Worm (Caenorhabditis elegans) whole organism, midembryonic: ENCODE results near the gene srp-3.

ENCODE experiments used
- T22C8.4 ChIP-seq: fragments of 200-800 bp; sonication (Bioruptor generic); IDR thresholded peaks from 2 replicates; pipeline ENCODE4 v1.3.6; 2022; ENCODE audit warnings: missing genetic modification characterization, missing compliant biosample characterization
- cog-1 ChIP-seq: sonication (generic microtip); optimal IDR thresholded peaks from 2 replicates; lab custom pipeline; 2016; ENCODE audit warnings: missing genetic modification characterization, missing compliant biosample characterization
- flt-1 ChIP-seq: fragments of 200-800 bp; sonication (Bioruptor generic); IDR thresholded peaks from 2 replicates; pipeline ENCODE4 v1.3.6; 2022; ENCODE audit warnings: missing genetic modification characterization, missing compliant biosample characterization
- klf-2 ChIP-seq: fragments of 200-800 bp; sonication (Bioruptor generic); conservative IDR thresholded peaks from 2 replicates; pipeline ENCODE4 v1.3.6; 2022; ENCODE audit warnings: missing genetic modification reagents, missing genetic modification characterization, missing compliant biosample characterization
- med-1 ChIP-seq: sonication (generic microtip); optimal IDR thresholded peaks from 2 replicates; lab custom pipeline; 2017; ENCODE audit warnings: missing genetic modification characterization, mild to moderate bottlenecking, missing compliant biosample characterization, antibody characterized with exemption, missing genetic modification reagents; ENCODE audit not compliant: insufficient read depth
- ref-1 ChIP-seq: fragments of 200-800 bp; sonication (Bioruptor generic); conservative IDR thresholded peaks from 2 replicates; pipeline ENCODE4 v1.3.6; 2022; ENCODE audit warnings: missing genetic modification reagents, missing genetic modification characterization, missing compliant biosample characterization
- tab-1 ChIP-seq: fragments of 200-800 bp; sonication (Bioruptor generic); IDR thresholded peaks from 2 replicates; pipeline ENCODE4 v1.3.6; 2022; ENCODE audit warnings: missing genetic modification characterization, missing compliant biosample characterization
- ztf-23 ChIP-seq: fragments of 200-800 bp; sonication (Bioruptor generic); IDR thresholded peaks from 2 replicates; pipeline ENCODE4 v1.3.6; 2022; ENCODE audit warnings: missing genetic modification reagents, missing genetic modification characterization, missing compliant biosample characterization
- ztf-29 ChIP-seq: fragments of 200-800 bp; sonication (Bioruptor generic); IDR thresholded peaks from 2 replicates; pipeline ENCODE4 v1.3.6; 2022; ENCODE audit warnings: missing genetic modification reagents, missing genetic modification characterization, missing compliant biosample characterization

srp-3 gene

DNA sequence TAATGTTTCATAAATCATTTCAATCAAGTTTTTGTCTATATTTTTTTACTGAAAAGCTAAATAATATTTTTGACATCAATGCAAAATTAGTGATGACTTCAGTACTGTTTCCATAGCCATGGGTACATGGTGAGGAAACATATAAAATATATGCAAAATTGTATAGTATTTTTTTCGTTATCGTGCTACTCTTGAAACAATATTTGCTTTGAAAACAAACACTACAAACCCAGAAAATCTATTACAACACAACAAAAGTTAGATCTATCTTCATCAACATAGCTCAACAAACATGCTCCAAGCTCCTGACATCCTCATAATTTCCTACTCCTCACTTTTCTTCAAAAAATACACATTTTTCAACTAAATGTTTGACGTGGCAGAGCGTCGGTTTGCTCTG is at the start of gene srp-3:
Gene srp-3, plus strand, starts transcription at position 301 of the 400 bp plus-strand sequence.
- no peak for TF ChIP-seq ztf-29 (GFP tag; lab: Robert Waterston, UW)
- TF ChIP-seq ref-1 (GFP tag; lab: Robert Waterston, UW), result no peak
- no peak for TF ChIP-seq T22C8.4 (GFP tag; lab: Robert Waterston, UW)
- no peak for TF ChIP-seq klf-2
- TF ChIP-seq cog-1 (tag; lab: Kevin White, UChicago), result no peak
- no peak for TF ChIP-seq ztf-23
- TF ChIP-seq flt-1 (GFP tag; lab: Robert Waterston, UW), result no peak
- no peak for TF ChIP-seq med-1 (GFP tag; lab: Kevin White, UChicago)

ce11 chrV:1862954-1863353 is 45.7 kb upstream of the srp-3 start:
- TF ChIP-seq ztf-23, result 0 out of 2 replicates have a peak, but pooled peaks have one; percentile 17
- no peak for TF ChIP-seq ztf-29 (GFP tag; lab: Robert Waterston, UW)

DNA sequence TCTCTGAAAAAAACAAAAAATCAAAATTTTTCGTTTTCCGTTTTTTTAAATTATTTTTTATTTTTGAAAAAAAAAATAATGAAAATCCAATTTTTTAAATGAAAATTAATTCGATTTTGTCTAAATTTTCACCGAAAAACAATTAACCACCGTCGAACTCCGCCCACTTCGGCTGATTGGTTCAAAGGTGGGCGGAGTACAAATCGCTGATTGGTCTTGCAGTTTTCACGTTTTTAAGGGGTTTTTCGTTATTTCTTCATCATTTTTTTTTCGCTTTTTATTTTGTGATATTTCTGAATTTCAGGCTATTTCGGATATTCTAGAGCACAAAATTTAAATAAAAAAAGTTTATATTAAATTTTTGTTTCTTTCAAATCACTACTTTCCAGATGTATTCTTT is 43.6 kb upstream of the srp-3 start:
- TF ChIP-seq klf-2 (no peak), cog-1 (tag; lab: Kevin White, UChicago) (no peak), ztf-23 (no peak), tab-1 (GFP tag; lab: Robert Waterston, UW) (no peak), T22C8.4 (GFP tag; lab: Robert Waterston, UW) (no peak), ref-1 (GFP tag; lab: Robert Waterston, UW) (no peak), ztf-29 (GFP tag; lab: Robert Waterston, UW) (no peak), med-1 (GFP tag; lab: Kevin White, UChicago) (no peak), flt-1 (GFP tag; lab: Robert Waterston, UW) (no peak)

ce11 chrV:1868025-1868424 is 40.6 kb upstream of the srp-3 start:
- TF ChIP-seq T22C8.4 (GFP tag; lab: Robert Waterston, UW) (no peak), ref-1 (GFP tag; lab: Robert Waterston, UW) (no peak)

DNA sequence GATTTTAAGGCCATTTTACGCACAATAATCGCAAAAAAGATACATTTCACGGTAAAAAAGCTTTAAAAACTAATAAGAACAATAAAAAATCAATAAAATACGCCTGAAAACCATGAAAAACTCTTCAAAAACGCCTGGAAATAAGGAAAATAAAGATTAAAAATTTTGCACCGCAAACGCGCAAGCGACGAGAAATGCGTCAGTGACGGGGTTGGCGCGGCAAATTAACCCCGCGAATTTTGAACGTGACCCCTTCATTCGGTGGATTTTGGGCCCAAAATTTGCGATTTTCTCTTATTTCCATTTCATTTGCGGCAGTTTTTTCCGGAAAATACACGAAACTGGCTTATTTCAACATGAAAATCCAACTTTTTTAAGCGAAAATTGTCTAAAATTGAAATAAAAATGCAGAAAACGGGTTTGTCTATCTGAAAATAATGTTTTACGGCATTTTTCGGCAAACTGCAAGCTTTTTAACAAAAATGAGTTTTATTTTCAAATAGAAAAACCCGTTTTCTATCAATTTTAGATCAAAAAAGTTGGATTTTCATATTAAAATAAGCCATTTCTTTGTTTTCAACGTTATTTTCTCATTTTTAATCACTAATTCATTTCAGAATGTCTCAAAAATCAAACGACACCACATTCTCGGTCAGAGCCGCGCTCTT is 39.9 kb upstream of the srp-3 start, which contains the start of gene knl-3:
Gene knl-3, plus strand, starts transcription at position 618 of the 668 bp plus-strand sequence.
- TF ChIP-seq ref-1 (GFP tag; lab: Robert Waterston, UW) (no peak), cog-1 (tag; lab: Kevin White, UChicago) (peak; percentile 63), med-1 (GFP tag; lab: Kevin White, UChicago) (peak; percentile 48), ztf-29 (GFP tag; lab: Robert Waterston, UW) (0 out of 2 replicates have a peak, but pooled peaks have one; percentile 43), flt-1 (GFP tag; lab: Robert Waterston, UW) (peak; percentile 75; the same call in 1 of the 2 replicates), tab-1 (GFP tag; lab: Robert Waterston, UW) (peak; percentile 75; the same call in 1 of the 2 replicates), T22C8.4 (GFP tag; lab: Robert Waterston, UW) (peak; percentile 71), ztf-23 (peak; percentile 76), klf-2 (no peak)

ce11 chrV:1869682-1870081 is 39.0 kb upstream of the srp-3 start, which contains the start of gene T10B5.3:
T10B5.3 (minus strand) TSS chrV:1869782.
- TF ChIP-seq ref-1 (GFP tag; lab: Robert Waterston, UW), result no peak
- no peak for TF ChIP-seq flt-1 (GFP tag; lab: Robert Waterston, UW)
- no peak for TF ChIP-seq tab-1 (GFP tag; lab: Robert Waterston, UW)
- no peak for TF ChIP-seq ztf-29 (GFP tag; lab: Robert Waterston, UW)
- TF ChIP-seq T22C8.4 (GFP tag; lab: Robert Waterston, UW), result no peak
- no peak for TF ChIP-seq klf-2

DNA sequence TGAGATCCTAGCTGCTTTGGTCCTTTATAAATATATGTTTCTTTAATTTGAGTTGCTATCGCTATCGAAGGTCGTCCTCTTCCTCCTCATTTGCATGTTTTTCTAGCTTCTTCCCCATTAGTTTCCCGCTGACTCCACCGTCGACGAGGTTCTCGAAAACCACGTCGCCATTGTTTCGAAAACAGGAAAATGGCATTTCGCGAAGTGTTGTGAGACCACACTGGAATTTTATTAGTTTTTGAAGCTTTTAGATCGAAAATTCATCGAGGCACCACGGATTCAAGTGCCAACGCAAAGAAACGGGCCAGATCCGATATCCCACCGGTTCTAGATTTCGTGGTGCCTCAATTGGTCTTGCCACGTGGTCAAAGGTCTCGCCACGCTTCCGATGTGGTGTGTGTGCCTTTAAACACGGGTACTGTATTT is 38.1 kb upstream of the srp-3 start:
- TF ChIP-seq ztf-29 (GFP tag; lab: Robert Waterston, UW), result no peak
- no peak for TF ChIP-seq cog-1 (tag; lab: Kevin White, UChicago)
- no peak for TF ChIP-seq T22C8.4 (GFP tag; lab: Robert Waterston, UW)
- TF ChIP-seq klf-2, result no peak
- TF ChIP-seq med-1 (GFP tag; lab: Kevin White, UChicago), result no peak
- TF ChIP-seq flt-1 (GFP tag; lab: Robert Waterston, UW), result no peak

ce11 chrV:1871768-1872296 is 36.8 kb upstream of the srp-3 start, which contains the start of the genes T10B5.4 and cct-7:
T10B5.4 (minus strand) TSS chrV:1871807.
cct-7 (plus strand) TSS chrV:1872246.
- peak; percentile 76 for TF ChIP-seq flt-1 (GFP tag; lab: Robert Waterston, UW)
- TF ChIP-seq tab-1 (GFP tag; lab: Robert Waterston, UW), result peak; percentile 52; the same call in 1 of the 2 replicates
- TF ChIP-seq ztf-29 (GFP tag; lab: Robert Waterston, UW), result 0 out of 2 replicates have a peak, but pooled peaks have one; percentile 34
- TF ChIP-seq cog-1 (tag; lab: Kevin White, UChicago), result peak; percentile 67
- 0 out of 2 replicates have a peak, but pooled peaks have one; percentile 11 for TF ChIP-seq T22C8.4 (GFP tag; lab: Robert Waterston, UW)
- TF ChIP-seq klf-2, result no peak
- no peak for TF ChIP-seq ref-1 (GFP tag; lab: Robert Waterston, UW)
- TF ChIP-seq ztf-23, result peak; percentile 75
- TF ChIP-seq med-1 (GFP tag; lab: Kevin White, UChicago), result no peak

- TF ChIP-seq tab-1 (GFP tag; lab: Robert Waterston, UW) (no peak), cog-1 (tag; lab: Kevin White, UChicago) (no peak)
Observed at ce11 chrV:1874827-1875226, 33.8 kb upstream of the srp-3 start.

ce11 chrV:1875497-1875988 is 33.1 kb upstream of the srp-3 start:
- no peak for TF ChIP-seq med-1 (GFP tag; lab: Kevin White, UChicago)
- TF ChIP-seq klf-2, result 0 out of 2 replicates have a peak, but pooled peaks have one; percentile 49
- TF ChIP-seq ztf-29 (GFP tag; lab: Robert Waterston, UW), result no peak
- TF ChIP-seq ztf-23, result no peak
